Worm (Caenorhabditis elegans) whole organism, late embryonic: ENCODE results near the gene swt-1.

Experiments
- K09A11.1 ChIP-seq: sonication (generic microtip); optimal IDR thresholded peaks from 2 replicates; lab custom pipeline; 2017; ENCODE audit warnings: antibody characterized with exemption, mild to moderate bottlenecking, missing genetic modification characterization, missing compliant biosample characterization; ENCODE audit not compliant: insufficient read depth
- ama-1 ChIP-seq: fragments of 150-350 bp; optimal IDR thresholded peaks from 2 replicates; lab custom pipeline; 2014
- dmd-4 ChIP-seq: sonication (generic microtip); optimal IDR thresholded peaks from 2 replicates; lab custom pipeline; 2016; ENCODE audit warnings: borderline replicate concordance, missing genetic modification characterization, missing compliant biosample characterization
- elt-2 ChIP-seq: sonication (generic microtip); optimal IDR thresholded peaks from 2 replicates; lab custom pipeline; 2016; ENCODE audit warnings: missing genetic modification reagents, missing genetic modification characterization, missing compliant biosample characterization
- nfya-1 ChIP-seq: sonication (generic microtip); optimal IDR thresholded peaks from 2 replicates; lab custom pipeline; 2017; ENCODE audit warnings: missing genetic modification characterization, mild to moderate bottlenecking, missing compliant biosample characterization, antibody characterized with exemption, moderate library complexity
- pax-1 ChIP-seq: fragments of 150-350 bp; optimal IDR thresholded peaks from 2 replicates; lab custom pipeline; 2014; ENCODE audit warnings: missing biosample characterization, missing genetic modification characterization
- pha-2 ChIP-seq: sonication (generic microtip); optimal IDR thresholded peaks from 2 replicates; lab custom pipeline; 2017; ENCODE audit warnings: mild to moderate bottlenecking, missing genetic modification characterization, missing compliant biosample characterization
- pha-4 ChIP-seq: fragments of 150-350 bp; optimal IDR thresholded peaks from 2 replicates; lab custom pipeline; 2018; ENCODE audit warnings: missing biosample characterization, missing genetic modification reagents, missing genetic modification characterization
- pqm-1 ChIP-seq: sonication (generic microtip); optimal IDR thresholded peaks from 2 replicates; lab custom pipeline; 2016; ENCODE audit warnings: missing genetic modification characterization, missing compliant biosample characterization
- rnt-1 ChIP-seq: sonication (generic microtip); optimal IDR thresholded peaks from 2 replicates; lab custom pipeline; 2016; ENCODE audit warnings: missing genetic modification characterization, missing compliant biosample characterization
- sox-4 ChIP-seq: sonication (generic microtip); optimal IDR thresholded peaks from 2 replicates; lab custom pipeline; 2017; ENCODE audit warnings: mild to moderate bottlenecking, missing genetic modification characterization, inconsistent platforms, missing compliant biosample characterization
- tbx-2 ChIP-seq: sonication (generic microtip); optimal IDR thresholded peaks from 2 replicates; lab custom pipeline; 2016; ENCODE audit warnings: missing genetic modification characterization, missing compliant biosample characterization
- zip-5 ChIP-seq: sonication (generic microtip); optimal IDR thresholded peaks from 2 replicates; lab custom pipeline; 2016; ENCODE audit warnings: missing genetic modification characterization, missing compliant biosample characterization

- TF ChIP-seq elt-2 (tag; lab: Kevin White, UChicago), result no peak
- TF ChIP-seq dmd-4 (tag; lab: Kevin White, UChicago), result no peak
- TF ChIP-seq rnt-1, result no peak
- no peak for TF ChIP-seq pax-1 (tag; lab: Kevin White, UChicago)
- no peak for TF ChIP-seq pha-2 (tag; lab: Kevin White, UChicago)
- TF ChIP-seq K09A11.1 (tag; lab: Kevin White, UChicago), result no peak
- TF ChIP-seq nfya-1 (tag; lab: Kevin White, UChicago), result no peak
- TF ChIP-seq ama-1 (lab: Kevin White, UChicago), result no peak
- TF ChIP-seq zip-5 (tag; lab: Kevin White, UChicago), result no peak
- no peak for TF ChIP-seq tbx-2 (tag; lab: Kevin White, UChicago)
- no peak for TF ChIP-seq pha-4 (tag; lab: Kevin White, UChicago)
- no peak for TF ChIP-seq sox-4 (tag; lab: Kevin White, UChicago)
- no peak for TF ChIP-seq pqm-1
Measured at ce11 chrIV:319654-320053, 12.3 kb downstream of the swt-1 start.
